Worm (Caenorhabditis elegans): ENCODE results near the gene T01G1.2.
A peak's percentile ranks its signal among the peaks of the same experiment; 100 is the strongest.

The T01G1.2 gene

DNA sequence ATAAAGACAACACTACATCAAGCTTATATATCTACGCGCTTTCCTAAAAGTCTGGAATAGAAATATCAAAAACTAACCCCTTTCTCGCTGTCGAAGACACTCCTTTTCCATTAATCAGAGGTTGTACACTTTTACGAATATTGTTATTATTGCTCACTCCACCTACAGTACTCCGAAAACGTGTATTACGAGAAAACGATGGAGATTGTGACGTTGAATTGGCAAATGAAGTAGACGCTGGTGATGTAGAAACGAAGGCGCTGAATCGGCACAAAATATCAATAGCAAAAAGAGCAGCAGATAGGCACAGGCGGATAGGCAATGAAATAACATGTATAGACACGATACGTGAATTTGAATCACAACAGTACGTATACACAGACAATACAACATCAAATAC lies 9.9 kb upstream of the T01G1.2 start:
- TF ChIP-seq skn-1 (tag; optimal IDR thresholded peaks at IDR 0.05) (no peak), lsy-2 (tag; optimal IDR thresholded peaks at IDR 0.05) (no peak)

DNA sequence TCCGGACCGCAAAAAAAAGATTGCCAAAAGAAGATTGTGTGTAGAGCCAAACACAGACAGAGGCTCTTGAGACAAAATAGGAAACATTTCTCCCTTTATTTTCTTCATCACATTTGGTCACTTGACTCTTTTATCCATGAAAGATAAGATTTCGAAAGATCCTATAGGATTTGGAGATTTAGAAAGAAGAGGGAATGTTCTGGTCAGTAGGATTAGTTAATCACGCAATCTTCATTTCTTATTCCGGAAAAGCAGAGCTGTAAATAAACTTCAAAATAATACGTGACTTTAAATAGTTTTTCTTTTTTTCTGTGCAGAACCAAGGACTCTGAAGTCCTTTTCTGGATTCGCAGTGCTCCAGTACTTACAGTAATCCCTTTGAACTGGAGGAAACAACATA lies 6.9 kb upstream of the T01G1.2 start:
- TF ChIP-seq dmd-8 (GFP tag; IDR thresholded peaks at IDR 0.05) = no peak
- peak; percentile 17 for TF ChIP-seq hlh-30 (tag; optimal IDR thresholded peaks at IDR 0.05; ENCODE audit: insufficient read depth)

DNA sequence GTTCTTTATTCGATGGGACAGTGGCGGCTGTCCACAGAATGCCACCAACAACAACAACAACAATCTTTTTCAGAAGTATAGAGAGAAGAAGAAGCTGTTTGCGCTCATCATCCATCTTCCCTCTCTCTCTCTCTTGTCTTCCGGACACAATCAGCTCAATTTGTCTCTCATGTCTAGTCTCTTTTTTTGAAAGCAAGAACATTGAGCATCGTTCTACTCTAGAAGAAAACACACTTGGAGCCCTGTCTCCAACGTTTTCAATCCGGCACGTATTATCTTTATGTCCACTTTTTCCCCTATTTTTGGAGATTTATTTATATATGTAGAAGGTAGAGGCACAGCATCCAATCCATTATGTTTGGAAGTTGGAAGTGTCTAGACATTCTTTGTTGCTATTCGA lies 5.4 kb upstream of the T01G1.2 start:
- TF ChIP-seq aly-2 (tag; optimal IDR thresholded peaks at IDR 0.05) = no peak
- TF ChIP-seq ZK546.5 (tag; optimal IDR thresholded peaks at IDR 0.05) = no peak
- 0 out of 2 replicates have a peak, but pooled peaks have one; percentile 25 for TF ChIP-seq hmg-1.1 (GFP tag; IDR thresholded peaks at IDR 0.05)
- no peak for TF ChIP-seq dmd-8 (GFP tag; IDR thresholded peaks at IDR 0.05)
- TF ChIP-seq T20F7.1 (GFP tag; optimal IDR thresholded peaks at IDR 0.05) = no peak
- peak in 1 of 2 experiments; percentile 31 for TF ChIP-seq daf-16 (GFP tag; optimal IDR thresholded peaks at IDR 0.05)
- no peak for TF ChIP-seq daf-16 (tag; optimal IDR thresholded peaks at IDR 0.05)
- no peak for TF ChIP-seq attf-4 (tag; optimal IDR thresholded peaks at IDR 0.05)
- TF ChIP-seq Y5F2A.4 (GFP tag; optimal IDR thresholded peaks at IDR 0.05) = no peak
- TF ChIP-seq ZK337.2 (GFP tag; IDR thresholded peaks at IDR 0.05) = no peak
- TF ChIP-seq saeg-2 (GFP tag; IDR thresholded peaks at IDR 0.05) = no peak
- no peak for TF ChIP-seq hlh-30 (tag; optimal IDR thresholded peaks at IDR 0.05; ENCODE audit: insufficient read depth)
- no peak for TF ChIP-seq dmd-9 (GFP tag; IDR thresholded peaks at IDR 0.05)
- TF ChIP-seq ceh-28 (tag; optimal IDR thresholded peaks at IDR 0.05) = no peak
- TF ChIP-seq nhr-41 (GFP tag; IDR thresholded peaks at IDR 0.05) = no peak
- TF ChIP-seq madf-9 (GFP tag; conservative IDR thresholded peaks at IDR 0.05) = no peak
- TF ChIP-seq spr-1 (tag; optimal IDR thresholded peaks at IDR 0.05) = no peak
- no peak for TF ChIP-seq R02D3.7 (tag; optimal IDR thresholded peaks at IDR 0.05)
- no peak for TF ChIP-seq nhr-77 (tag; optimal IDR thresholded peaks at IDR 0.05)
- no peak for TF ChIP-seq lir-3 (tag; optimal IDR thresholded peaks at IDR 0.05)
- TF ChIP-seq lin-15B (tag; optimal IDR thresholded peaks at IDR 0.05) = no peak
- no peak for TF ChIP-seq zag-1 (tag; optimal IDR thresholded peaks at IDR 0.05)
- TF ChIP-seq mxl-3 (GFP tag; optimal IDR thresholded peaks at IDR 0.05) = no peak
- no peak for TF ChIP-seq F49E8.2 (tag; optimal IDR thresholded peaks at IDR 0.05; ENCODE audit: borderline replicate concordance)
- no peak for TF ChIP-seq lim-7 (GFP tag; IDR thresholded peaks at IDR 0.05)
- no peak for TF ChIP-seq gei-8 (GFP tag; optimal IDR thresholded peaks at IDR 0.05)
- TF ChIP-seq lsy-2 (tag; optimal IDR thresholded peaks at IDR 0.05) = peak in 1 of 2 experiments; percentile 27
- no peak for TF ChIP-seq Y105C5A.15 (GFP tag; IDR thresholded peaks at IDR 0.05)
- TF ChIP-seq D1046.2 (GFP tag; IDR thresholded peaks at IDR 0.05) = no peak
- TF ChIP-seq nhr-10 (tag; optimal IDR thresholded peaks at IDR 0.05) = no peak
- TF ChIP-seq nhr-6 (tag; optimal IDR thresholded peaks at IDR 0.05) = no peak
- no peak for TF ChIP-seq unc-130 (GFP tag; optimal IDR thresholded peaks at IDR 0.05)
- no peak for TF ChIP-seq ceh-32 (tag; optimal IDR thresholded peaks at IDR 0.05; ENCODE audit: poor library complexity)
- TF ChIP-seq hif-1 (tag; optimal IDR thresholded peaks at IDR 0.05) = peak in 1 of 2 experiments; percentile 51
- no peak for TF ChIP-seq aha-1 (tag)

DNA sequence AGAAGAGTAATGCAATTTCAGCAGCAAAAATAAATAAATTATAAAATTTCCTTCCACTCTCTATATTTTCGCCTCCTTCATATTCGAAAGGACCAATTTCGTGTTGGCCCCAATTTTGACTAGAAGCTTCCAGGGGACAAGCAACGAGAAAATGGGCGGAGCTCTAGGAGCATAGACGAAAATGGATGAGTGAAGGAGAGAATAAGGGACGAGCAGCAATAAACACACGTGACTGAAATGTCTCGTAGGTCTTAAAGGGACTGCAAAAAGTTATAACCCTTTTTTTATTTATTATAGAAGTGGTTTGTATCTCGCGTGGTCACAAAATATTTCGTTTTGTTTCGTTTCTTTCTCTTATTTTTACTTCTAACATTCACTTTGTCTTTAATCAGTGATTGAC lies 4.5 kb upstream of the T01G1.2 start:
- TF ChIP-seq hmg-1.1 (GFP tag; IDR thresholded peaks at IDR 0.05) = 0 out of 2 replicates have a peak, but pooled peaks have one; percentile 24
- peak; percentile 45 for TF ChIP-seq mep-1 (tag; optimal IDR thresholded peaks at IDR 0.05)
- no peak for TF ChIP-seq arid-1 (GFP tag; conservative IDR thresholded peaks at IDR 0.05)
- TF ChIP-seq zag-1 (tag; optimal IDR thresholded peaks at IDR 0.05) = no peak
- no peak for TF ChIP-seq Y75B8A.6 (GFP tag; IDR thresholded peaks at IDR 0.05)
- peak; percentile 67 for TF ChIP-seq ceh-20 (GFP tag; IDR thresholded peaks at IDR 0.05)
- TF ChIP-seq aly-2 (tag; optimal IDR thresholded peaks at IDR 0.05) = no peak
- no peak for TF ChIP-seq daf-8 (GFP tag; IDR thresholded peaks at IDR 0.05)
- TF ChIP-seq madf-5 (GFP tag; IDR thresholded peaks at IDR 0.05) = no peak
- TF ChIP-seq zip-11 (GFP tag; IDR thresholded peaks at IDR 0.05) = no peak
- TF ChIP-seq lsy-2 (tag; optimal IDR thresholded peaks at IDR 0.05) = peak in 1 of 2 experiments; percentile 58
- peak; percentile 72 for TF ChIP-seq hlh-30 (tag; optimal IDR thresholded peaks at IDR 0.05; ENCODE audit: insufficient read depth)
- TF ChIP-seq ctbp-1 (GFP tag; IDR thresholded peaks at IDR 0.05) = 0 out of 2 replicates have a peak, but pooled peaks have one; percentile 33
- TF ChIP-seq mdl-1 (tag; optimal IDR thresholded peaks at IDR 0.05) = peak in 1 of 2 experiments; percentile 49
- peak; percentile 20 for TF ChIP-seq rbr-2 (tag; optimal IDR thresholded peaks at IDR 0.05)

All from whole organism, L4 larva.